Fruit fly (Drosophila melanogaster): ENCODE results near the gene up.
A peak's percentile ranks its signal among the peaks of the same experiment; 100 is the strongest.

Gene up

dm6 chrX:13602071-13602858, at the start of gene up:
up (minus strand) TSS chrX:13602578.
- TF ChIP-seq kay (GFP tag; ENCODE audit: borderline replicate concordance) (peak; percentile 65), Crg-1 (GFP tag; optimal IDR thresholded peaks at IDR 0.05) (no peak), cnc (optimal IDR thresholded peaks at IDR 0.05) (no peak), ovo (GFP tag; optimal IDR thresholded peaks at IDR 0.05) (no peak), Mnt (GFP tag; optimal IDR thresholded peaks at IDR 0.05) (peak; percentile 5)

dm6 chrX:13651170-13651569, 48.8 kb upstream of the up start:
- TF ChIP-seq tj (GFP tag; optimal IDR thresholded peaks at IDR 0.05) (peak; percentile 4), CG12768 (GFP tag; optimal IDR thresholded peaks at IDR 0.05) (no peak), cnc (optimal IDR thresholded peaks at IDR 0.05) (no peak), CG5204 (GFP tag; optimal IDR thresholded peaks at IDR 0.05) (no peak), CG7101 (tag; optimal IDR thresholded peaks at IDR 0.05) (peak; percentile 46), Mnt (GFP tag; optimal IDR thresholded peaks at IDR 0.05) (peak; percentile 6), pad (GFP tag; optimal IDR thresholded peaks at IDR 0.05) (peak; percentile 37), CG14711 (tag; optimal IDR thresholded peaks at IDR 0.05) (peak; percentile 4), kay (GFP tag; ENCODE audit: borderline replicate concordance) (peak; percentile 7), cic (GFP tag; optimal IDR thresholded peaks at IDR 0.05) (peak; percentile 65), Crg-1 (GFP tag; optimal IDR thresholded peaks at IDR 0.05) (no peak)

dm6 chrX:13649801-13650200, 47.4 kb upstream of the up start:
- no peak for TF ChIP-seq CG11617 (GFP tag; optimal IDR thresholded peaks at IDR 0.05)
- TF ChIP-seq Hr96 (GFP tag; optimal IDR thresholded peaks at IDR 0.05) = no peak
- TF ChIP-seq Crg-1 (GFP tag; optimal IDR thresholded peaks at IDR 0.05) = no peak
- no peak for TF ChIP-seq pad (GFP tag; optimal IDR thresholded peaks at IDR 0.05)
- no peak for TF ChIP-seq CG7101 (tag; optimal IDR thresholded peaks at IDR 0.05)
- no peak for TF ChIP-seq CG7045 (GFP tag; optimal IDR thresholded peaks at IDR 0.05)
- TF ChIP-seq cic (GFP tag; optimal IDR thresholded peaks at IDR 0.05) = no peak
- no peak for TF ChIP-seq cnc (optimal IDR thresholded peaks at IDR 0.05)
- no peak for TF ChIP-seq ovo (GFP tag; optimal IDR thresholded peaks at IDR 0.05)
- TF ChIP-seq CG14711 (tag; optimal IDR thresholded peaks at IDR 0.05) = no peak
- TF ChIP-seq CG33017 (tag; optimal IDR thresholded peaks at IDR 0.05) = no peak
- TF ChIP-seq Mnt (GFP tag; optimal IDR thresholded peaks at IDR 0.05) = no peak
- TF ChIP-seq bab1 (GFP tag; optimal IDR thresholded peaks at IDR 0.05) = no peak
- no peak for TF ChIP-seq CG1620 (GFP tag; optimal IDR thresholded peaks at IDR 0.05)
- no peak for TF ChIP-seq Clk (GFP tag; optimal IDR thresholded peaks at IDR 0.05)

dm6 chrX:13648819-13649218, 46.4 kb upstream of the up start:
- TF ChIP-seq CG14711 (tag; optimal IDR thresholded peaks at IDR 0.05) = no peak
- no peak for TF ChIP-seq CG7101 (tag; optimal IDR thresholded peaks at IDR 0.05)
- TF ChIP-seq CG5204 (GFP tag; optimal IDR thresholded peaks at IDR 0.05) = no peak
- TF ChIP-seq cnc (optimal IDR thresholded peaks at IDR 0.05) = no peak
- TF ChIP-seq CG7045 (GFP tag; optimal IDR thresholded peaks at IDR 0.05) = no peak
- no peak for TF ChIP-seq CG33017 (tag; optimal IDR thresholded peaks at IDR 0.05)
- TF ChIP-seq pad (GFP tag; optimal IDR thresholded peaks at IDR 0.05) = no peak
- no peak for TF ChIP-seq Hr96 (GFP tag; optimal IDR thresholded peaks at IDR 0.05)
- no peak for TF ChIP-seq bab1 (GFP tag; optimal IDR thresholded peaks at IDR 0.05)
- TF ChIP-seq Mnt (GFP tag; optimal IDR thresholded peaks at IDR 0.05) = no peak
- no peak for TF ChIP-seq tj (GFP tag; optimal IDR thresholded peaks at IDR 0.05)
- no peak for TF ChIP-seq CG12768 (GFP tag; optimal IDR thresholded peaks at IDR 0.05)
- no peak for TF ChIP-seq ovo (GFP tag; optimal IDR thresholded peaks at IDR 0.05)
- no peak for TF ChIP-seq Crg-1 (GFP tag; optimal IDR thresholded peaks at IDR 0.05)
- TF ChIP-seq kay (GFP tag; ENCODE audit: borderline replicate concordance) = no peak
- no peak for TF ChIP-seq CG11617 (GFP tag; optimal IDR thresholded peaks at IDR 0.05)

dm6 chrX:13646175-13646574, 43.8 kb upstream of the up start:
- TF ChIP-seq CG14711 (tag; optimal IDR thresholded peaks at IDR 0.05) = no peak
- no peak for TF ChIP-seq Mnt (GFP tag; optimal IDR thresholded peaks at IDR 0.05)
- TF ChIP-seq CG33017 (tag; optimal IDR thresholded peaks at IDR 0.05) = no peak
- no peak for TF ChIP-seq CG5204 (GFP tag; optimal IDR thresholded peaks at IDR 0.05)
- TF ChIP-seq Hr96 (GFP tag; optimal IDR thresholded peaks at IDR 0.05) = no peak
- no peak for TF ChIP-seq Clk (GFP tag; optimal IDR thresholded peaks at IDR 0.05)
- no peak for TF ChIP-seq CG12768 (GFP tag; optimal IDR thresholded peaks at IDR 0.05)
- no peak for TF ChIP-seq pad (GFP tag; optimal IDR thresholded peaks at IDR 0.05)
- no peak for TF ChIP-seq cic (GFP tag; optimal IDR thresholded peaks at IDR 0.05)
- TF ChIP-seq CG11617 (GFP tag; optimal IDR thresholded peaks at IDR 0.05) = no peak
- no peak for TF ChIP-seq Crg-1 (GFP tag; optimal IDR thresholded peaks at IDR 0.05)
- no peak for TF ChIP-seq tj (GFP tag; optimal IDR thresholded peaks at IDR 0.05)
- TF ChIP-seq cnc (optimal IDR thresholded peaks at IDR 0.05) = no peak
- no peak for TF ChIP-seq kay (GFP tag; ENCODE audit: borderline replicate concordance)

- TF ChIP-seq kay (GFP tag; ENCODE audit: borderline replicate concordance) (peak; percentile 65), tj (GFP tag; optimal IDR thresholded peaks at IDR 0.05) (no peak), toe (GFP tag; optimal IDR thresholded peaks at IDR 0.05) (no peak), CG7101 (tag; optimal IDR thresholded peaks at IDR 0.05) (peak; percentile 37), CG12768 (GFP tag; optimal IDR thresholded peaks at IDR 0.05) (no peak)
Measured at dm6 chrX:13644696-13645393, 42.5 kb upstream of the up start.

Measured in whole organism, adult.